Worm (Caenorhabditis elegans) whole organism, early embryonic: Measurements from ENCODE around the gene msp-63.
"Not testable (repeated sequence)": the region's sequence is repeated elsewhere in the genome, so short reads cannot be mapped to it uniquely, and the experiment has no call there.

Experiments
- B0310.2 ChIP-seq: sonication (generic microtip); optimal IDR thresholded peaks from 2 replicates; lab custom pipeline; 2016; ENCODE audit warnings: mild to moderate bottlenecking, missing genetic modification characterization, missing compliant biosample characterization
- F13C5.2 ChIP-seq: sonication (generic microtip); optimal IDR thresholded peaks from 2 replicates; lab custom pipeline; 2017; ENCODE audit warnings: mild to moderate bottlenecking, missing genetic modification characterization, inconsistent platforms, missing compliant biosample characterization
- aly-1 ChIP-seq: sonication (generic microtip); optimal IDR thresholded peaks from 2 replicates; lab custom pipeline; 2016; ENCODE audit warnings: missing genetic modification characterization, missing compliant biosample characterization
- ama-1 ChIP-seq: fragments of 150-350 bp; optimal IDR thresholded peaks from 2 replicates; lab custom pipeline; 2014
- ceh-13 ChIP-seq: fragments of 200-800 bp; sonication (Bioruptor generic); optimal IDR thresholded peaks from 2 replicates; lab custom pipeline; 2018; ENCODE audit warnings: mild to moderate bottlenecking, missing genetic modification characterization, missing compliant biosample characterization
- ceh-36 ChIP-seq: sonication (generic microtip); optimal IDR thresholded peaks from 2 replicates; lab custom pipeline; 2016; ENCODE audit warnings: missing genetic modification characterization, inconsistent platforms, missing compliant biosample characterization
- ets-7 ChIP-seq: sonication (generic microtip); optimal IDR thresholded peaks from 2 replicates; lab custom pipeline; 2016; ENCODE audit warnings: missing genotype, missing genetic modification characterization, missing compliant biosample characterization
- flt-1 ChIP-seq: fragments of 200-800 bp; sonication (Bioruptor generic); IDR thresholded peaks from 2 replicates; pipeline ENCODE4 v1.3.6; 2022; ENCODE audit warnings: missing genetic modification characterization, missing compliant biosample characterization
- hmbx-1 ChIP-seq: sonication (generic microtip); optimal IDR thresholded peaks from 2 replicates; lab custom pipeline; 2016; ENCODE audit warnings: mild to moderate bottlenecking, missing genetic modification characterization, missing compliant biosample characterization
- hmg-4 ChIP-seq: fragments of 200-800 bp; sonication (Bioruptor generic); optimal IDR thresholded peaks from 2 replicates; lab custom pipeline; 2018; ENCODE audit warnings: mild to moderate bottlenecking, missing genetic modification characterization, missing compliant biosample characterization
- hnd-1 ChIP-seq: sonication (generic microtip); optimal IDR thresholded peaks from 2 replicates; lab custom pipeline; 2016; ENCODE audit warnings: missing genetic modification characterization, missing compliant biosample characterization
- pes-1 ChIP-seq: fragments of 200-800 bp; sonication (Bioruptor generic); IDR thresholded peaks from 2 replicates; pipeline ENCODE4 v1.3.6; 2022; ENCODE audit warnings: missing genetic modification reagents, missing genetic modification characterization, missing compliant biosample characterization
- scrt-1 ChIP-seq: fragments of 200-800 bp; sonication (Bioruptor generic); IDR thresholded peaks from 2 replicates; pipeline ENCODE4 v1.3.6; 2022; ENCODE audit warnings: missing genetic modification characterization, missing compliant biosample characterization
- sea-1 ChIP-seq: fragments of 200-800 bp; sonication (Bioruptor generic); conservative IDR thresholded peaks from 2 replicates; pipeline ENCODE4 v1.3.6; 2022; ENCODE audit warnings: missing genetic modification characterization, missing compliant biosample characterization
- tbx-11 ChIP-seq: fragments of 200-800 bp; sonication (Bioruptor generic); IDR thresholded peaks from 2 replicates; pipeline ENCODE4 v1.3.6; 2022; ENCODE audit warnings: missing genetic modification characterization, missing compliant biosample characterization
- tbx-37 ChIP-seq: fragments of 200-800 bp; sonication (Bioruptor generic); conservative IDR thresholded peaks from 2 replicates; pipeline ENCODE4 v1.3.6; 2022; ENCODE audit warnings: missing genetic modification reagents, missing genetic modification characterization, missing compliant biosample characterization
- tra-4 ChIP-seq: sonication (generic microtip); optimal IDR thresholded peaks from 2 replicates; lab custom pipeline; 2017; ENCODE audit warnings: missing genetic modification characterization, missing compliant biosample characterization

msp-63 gene

DNA sequence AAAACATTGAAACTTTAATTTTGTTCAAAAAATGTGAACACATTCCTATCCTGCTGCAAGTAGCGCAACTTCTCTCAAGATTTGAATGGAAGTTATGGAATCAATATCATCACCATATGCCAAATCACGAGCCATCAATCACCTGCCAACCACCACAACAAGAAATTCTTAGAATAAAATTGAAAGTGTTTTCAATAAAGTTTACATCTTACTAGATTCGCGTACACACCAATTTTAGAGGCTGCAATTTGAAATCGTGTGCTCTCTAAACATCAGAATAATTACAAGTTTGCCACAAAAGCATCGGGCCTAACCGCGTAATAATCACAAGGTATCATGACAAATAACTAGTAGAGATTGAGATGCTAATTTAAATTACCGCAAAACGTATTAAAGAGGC lies 22.4 kb downstream of the msp-63 start:
- no peak for TF ChIP-seq flt-1 (GFP tag; lab: Robert Waterston, UW)
- TF ChIP-seq tbx-37: no peak
- TF ChIP-seq hnd-1 (tag; lab: Kevin White, UChicago): no peak
- no peak for TF ChIP-seq pes-1
- no peak for TF ChIP-seq tbx-11 (GFP tag; lab: Robert Waterston, UW)
- no peak for TF ChIP-seq ets-7 (tag; lab: Kevin White, UChicago)
- TF ChIP-seq F13C5.2 (tag; lab: Kevin White, UChicago): no peak
- no peak for TF ChIP-seq ceh-36 (tag; lab: Kevin White, UChicago)

DNA sequence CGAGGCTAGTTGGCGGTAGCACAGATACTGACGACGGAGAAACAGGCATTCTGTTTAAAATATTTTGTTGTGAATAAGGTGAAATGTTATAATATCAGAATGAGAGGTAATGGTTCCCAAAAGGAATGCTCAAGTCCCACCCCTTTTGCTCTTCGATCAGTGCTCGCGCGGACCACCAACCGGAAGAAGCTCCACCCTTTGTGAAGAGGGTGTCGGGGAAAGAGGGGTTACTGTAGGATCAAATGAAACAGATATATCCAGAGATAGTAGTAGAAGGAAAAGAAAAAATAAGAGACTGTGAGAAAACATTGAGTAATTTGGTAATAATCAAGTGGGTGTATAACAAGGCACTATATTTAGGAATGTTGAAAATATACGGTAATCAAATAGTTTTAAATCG lies 23.1 kb downstream of the msp-63 start, which contains the start of the genes dmd-5 and F10C1.1:
TSS of gene dmd-5 (minus strand) at position 101 of the 400 bp plus-strand sequence.
TSS of gene F10C1.1 (plus strand) at position 110 of the 400 bp plus-strand sequence.
- TF ChIP-seq pes-1 (no peak), sea-1 (GFP tag; lab: Robert Waterston, UW) (no peak), ceh-36 (tag; lab: Kevin White, UChicago) (no peak), hmg-4 (GFP tag; lab: Kevin White, UChicago) (no peak), scrt-1 (GFP tag; lab: Robert Waterston, UW) (no peak), ets-7 (tag; lab: Kevin White, UChicago) (no peak), aly-1 (tag; lab: Kevin White, UChicago) (no peak), tbx-37 (no peak), hmbx-1 (no peak), flt-1 (GFP tag; lab: Robert Waterston, UW) (no peak), tra-4 (tag; lab: Kevin White, UChicago) (no peak)

DNA sequence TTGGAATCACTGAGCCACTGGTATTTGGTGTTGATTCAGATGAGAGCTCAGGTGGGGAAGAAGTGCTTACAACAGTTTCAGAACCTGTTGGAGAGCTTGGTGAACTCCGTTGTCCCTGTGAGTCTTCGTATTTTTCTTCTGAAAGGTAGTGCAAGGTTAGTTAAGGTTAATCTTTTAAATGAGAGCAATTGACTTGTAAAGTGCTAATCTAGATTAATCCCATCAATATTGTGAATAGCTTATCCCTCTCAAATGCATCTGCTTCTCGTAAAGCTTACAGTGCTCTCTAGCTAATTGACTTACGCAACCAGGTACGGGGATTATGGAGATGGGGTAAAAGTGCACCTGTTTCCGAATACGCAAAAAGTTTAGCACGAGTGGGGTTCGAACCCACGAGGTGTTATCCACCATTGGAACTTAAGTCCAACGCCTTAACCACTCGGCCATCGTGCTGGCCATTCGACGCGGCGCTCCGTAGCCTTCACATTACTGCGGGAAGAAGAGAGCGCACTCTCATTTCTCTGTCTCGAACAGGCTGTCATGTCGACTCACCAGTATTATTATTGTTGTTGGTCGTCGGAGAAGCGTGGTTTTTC lies 24.6 kb downstream of the msp-63 start:
- TF ChIP-seq scrt-1 (GFP tag; lab: Robert Waterston, UW) (peak; percentile 75), hmbx-1 (no peak), tbx-11 (GFP tag; lab: Robert Waterston, UW) (peak; percentile 78), pes-1 (peak; percentile 78), sea-1 (GFP tag; lab: Robert Waterston, UW) (no peak), tbx-37 (peak; percentile 64), flt-1 (GFP tag; lab: Robert Waterston, UW) (peak; percentile 56; the same call in 1 of the 2 replicates), hmg-4 (GFP tag; lab: Kevin White, UChicago) (peak; percentile 62), B0310.2 (tag; lab: Kevin White, UChicago) (peak; percentile 47), tra-4 (tag; lab: Kevin White, UChicago) (no peak), ets-7 (tag; lab: Kevin White, UChicago) (no peak), ceh-36 (tag; lab: Kevin White, UChicago) (peak; percentile 89), F13C5.2 (tag; lab: Kevin White, UChicago) (peak; percentile 66), ceh-13 (peak; percentile 38), hnd-1 (tag; lab: Kevin White, UChicago) (peak; percentile 59)

DNA sequence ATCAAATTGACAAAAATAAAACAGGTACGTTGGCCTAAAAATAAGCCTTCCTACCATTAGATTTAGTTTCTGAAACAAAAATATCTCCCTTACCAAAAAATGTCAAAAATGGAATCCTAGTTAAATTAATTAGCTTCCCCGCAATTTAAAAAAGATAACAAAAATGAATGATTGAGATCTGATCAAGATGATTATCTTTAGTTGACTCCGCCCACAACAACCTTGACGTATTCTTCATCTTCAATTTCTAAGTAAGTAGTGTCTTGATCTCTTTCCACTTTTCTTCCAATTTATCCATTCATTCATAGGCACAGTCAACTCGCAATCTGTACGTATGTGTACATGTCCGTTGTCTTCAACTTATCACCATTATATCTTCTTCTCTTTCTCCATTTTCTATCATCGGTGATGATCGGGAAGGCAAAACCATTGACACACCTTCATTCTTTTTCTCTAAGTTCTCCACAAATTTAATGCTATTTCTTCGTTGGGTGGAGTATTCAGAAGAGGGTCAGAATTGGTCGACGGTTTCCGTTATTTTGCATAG lies 28.9 kb downstream of the msp-63 start:
- no peak for TF ChIP-seq pes-1
- no peak for TF ChIP-seq ama-1
- no peak for TF ChIP-seq ceh-13
- TF ChIP-seq ets-7 (tag; lab: Kevin White, UChicago): no peak
- TF ChIP-seq F13C5.2 (tag; lab: Kevin White, UChicago): no peak
- TF ChIP-seq hmbx-1: no peak
- TF ChIP-seq tbx-11 (GFP tag; lab: Robert Waterston, UW): no peak
- TF ChIP-seq ceh-36 (tag; lab: Kevin White, UChicago): no peak
- TF ChIP-seq B0310.2 (tag; lab: Kevin White, UChicago): no peak
- no peak for TF ChIP-seq hmg-4 (GFP tag; lab: Kevin White, UChicago)
- no peak for TF ChIP-seq tra-4 (tag; lab: Kevin White, UChicago)
- no peak for TF ChIP-seq scrt-1 (GFP tag; lab: Robert Waterston, UW)
- no peak for TF ChIP-seq flt-1 (GFP tag; lab: Robert Waterston, UW)
- TF ChIP-seq sea-1 (GFP tag; lab: Robert Waterston, UW): no peak
- TF ChIP-seq tbx-37: no peak
- TF ChIP-seq aly-1 (tag; lab: Kevin White, UChicago): no peak

- TF ChIP-seq B0310.2 (tag; lab: Kevin White, UChicago) (no peak), tbx-37 (no peak), aly-1 (tag; lab: Kevin White, UChicago) (no peak), ama-1 (no peak), scrt-1 (GFP tag; lab: Robert Waterston, UW) (no peak), sea-1 (GFP tag; lab: Robert Waterston, UW) (no peak), ceh-36 (tag; lab: Kevin White, UChicago) (no peak), flt-1 (GFP tag; lab: Robert Waterston, UW) (no peak), ceh-13 (no peak), ets-7 (tag; lab: Kevin White, UChicago) (no peak), F13C5.2 (tag; lab: Kevin White, UChicago) (no peak), hnd-1 (tag; lab: Kevin White, UChicago) (no peak), hmbx-1 (no peak), tra-4 (tag; lab: Kevin White, UChicago) (no peak), tbx-11 (GFP tag; lab: Robert Waterston, UW) (no peak), pes-1 (no peak), hmg-4 (GFP tag; lab: Kevin White, UChicago) (no peak)
Observed at ce11 chrII:5765318-5765717, 31.9 kb downstream of the msp-63 start, which contains the start of gene ifb-1. ifb-1 (plus strand) TSS chrII:5765618.

ce11 chrII:5757656-5758055 lies 39.6 kb downstream of the msp-63 start, which contains the start of the genes F10C1.3 and F10C1.23:
F10C1.3 (minus strand) TSS chrII:5757756.
F10C1.23 (plus strand) TSS chrII:5758040.
- TF ChIP-seq tbx-11 (GFP tag; lab: Robert Waterston, UW); B0310.2 (tag; lab: Kevin White, UChicago); tbx-37: not testable (repeated sequence)

ce11 chrII:5754168-5754567 lies 43.1 kb downstream of the msp-63 start, which contains the start of gene F10C1.8:
F10C1.8 (plus strand) TSS chrII:5754468.
- TF ChIP-seq hmbx-1 (no peak), pes-1 (no peak), tra-4 (tag; lab: Kevin White, UChicago) (no peak), ceh-36 (tag; lab: Kevin White, UChicago) (no peak), aly-1 (tag; lab: Kevin White, UChicago) (no peak), ets-7 (tag; lab: Kevin White, UChicago) (no peak), F13C5.2 (tag; lab: Kevin White, UChicago) (no peak), B0310.2 (tag; lab: Kevin White, UChicago) (no peak)
